Worm (Caenorhabditis elegans): ENCODE results near the gene col-84.

col-84 gene

ce11 chrII:11845954-11846353 lies 22.4 kb upstream of the col-84 start:
- no peak for TF ChIP-seq ztf-11 (tag; optimal IDR thresholded peaks at IDR 0.05)
- no peak for TF ChIP-seq daf-12 (tag; optimal IDR thresholded peaks at IDR 0.05)
- no peak for TF ChIP-seq fos-1 (tag; optimal IDR thresholded peaks at IDR 0.05)
- TF ChIP-seq ceh-82 (tag; optimal IDR thresholded peaks at IDR 0.05), result no peak
- TF ChIP-seq pha-4 (tag; optimal IDR thresholded peaks at IDR 0.05), result no peak
- TF ChIP-seq lin-15B (tag; optimal IDR thresholded peaks at IDR 0.05), result no peak
- TF ChIP-seq snpc-4 (tag; optimal IDR thresholded peaks at IDR 0.05), result no peak
- no peak for TF ChIP-seq nfya-1 (tag; optimal IDR thresholded peaks at IDR 0.05; ENCODE audit: insufficient read depth)
- no peak for TF ChIP-seq elt-1 (tag; optimal IDR thresholded peaks at IDR 0.05)
- TF ChIP-seq ZK546.5 (tag; optimal IDR thresholded peaks at IDR 0.05), result no peak
- peak; percentile 87 for TF ChIP-seq ama-1 (optimal IDR thresholded peaks at IDR 0.05)
- peak in 1 of 3 experiments; percentile 88 for TF ChIP-seq elt-3 (tag; optimal IDR thresholded peaks at IDR 0.05)
- TF ChIP-seq nhr-23 (tag; optimal IDR thresholded peaks at IDR 0.05), result no peak
- TF ChIP-seq eor-1 (tag; optimal IDR thresholded peaks at IDR 0.05), result no peak
- no peak for TF ChIP-seq R02D3.7 (tag; optimal IDR thresholded peaks at IDR 0.05)

- TF ChIP-seq elt-2 (tag; optimal IDR thresholded peaks at IDR 0.05), result no peak
- TF ChIP-seq fos-1 (tag; optimal IDR thresholded peaks at IDR 0.05), result no peak
- peak; percentile 76 for TF ChIP-seq nhr-76 (tag; optimal IDR thresholded peaks at IDR 0.05)
- peak; percentile 30 for TF ChIP-seq nhr-23 (tag; optimal IDR thresholded peaks at IDR 0.05)
- TF ChIP-seq elt-3 (tag; optimal IDR thresholded peaks at IDR 0.05), result peak in 1 of 3 experiments; percentile 24
- no peak for TF ChIP-seq nhr-237 (tag; optimal IDR thresholded peaks at IDR 0.05)
These were observed 18.8 kb upstream of the col-84 start for ce11 chrII:11849572-11849971.

- TF ChIP-seq egl-27 (tag; optimal IDR thresholded peaks at IDR 0.05) (no peak), nhr-23 (tag; optimal IDR thresholded peaks at IDR 0.05) (peak; percentile 69), nhr-25 (tag; optimal IDR thresholded peaks at IDR 0.05) (peak; percentile 70), nhr-43 (tag; optimal IDR thresholded peaks at IDR 0.05; ENCODE audit: poor library complexity, severe bottlenecking) (peak; percentile 72)
These were observed 16.0 kb upstream of the col-84 start for ce11 chrII:11852191-11852901.

DNA sequence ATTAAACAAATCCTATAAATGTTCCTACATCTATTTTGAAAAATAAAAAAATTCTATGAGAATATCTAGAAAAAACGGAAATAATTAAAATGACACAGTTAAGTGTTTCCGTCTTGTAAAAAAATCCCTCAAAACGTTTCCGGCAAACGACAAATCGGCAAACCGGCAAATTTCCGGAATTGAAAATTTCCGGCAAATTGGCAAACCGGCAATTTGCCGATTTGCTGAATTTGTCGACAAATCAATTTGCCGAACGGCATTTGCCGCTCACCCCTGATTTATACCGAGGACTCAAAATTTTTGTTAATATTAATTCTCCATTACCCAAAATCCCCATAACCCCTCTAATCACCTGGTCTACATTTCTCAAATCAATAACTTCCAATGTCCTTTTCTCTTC lies 15.2 kb upstream of the col-84 start:
- TF ChIP-seq ceh-82 (tag; optimal IDR thresholded peaks at IDR 0.05), result no peak
- no peak for TF ChIP-seq nhr-28 (tag; optimal IDR thresholded peaks at IDR 0.05)
- TF ChIP-seq pqm-1 (tag; optimal IDR thresholded peaks at IDR 0.05), result no peak
- no peak for TF ChIP-seq nhr-77 (tag; optimal IDR thresholded peaks at IDR 0.05)
- no peak for TF ChIP-seq lin-39 (tag; optimal IDR thresholded peaks at IDR 0.05)
- no peak for TF ChIP-seq ztf-4 (tag; optimal IDR thresholded peaks at IDR 0.05)
- TF ChIP-seq nhr-43 (tag; optimal IDR thresholded peaks at IDR 0.05; ENCODE audit: poor library complexity, severe bottlenecking), result no peak
- no peak for TF ChIP-seq elt-3 (tag; optimal IDR thresholded peaks at IDR 0.05)
- TF ChIP-seq nhr-12 (tag; optimal IDR thresholded peaks at IDR 0.05), result no peak
- TF ChIP-seq unc-39 (tag; optimal IDR thresholded peaks at IDR 0.05), result no peak
- TF ChIP-seq mml-1 (tag; optimal IDR thresholded peaks at IDR 0.05), result no peak
- no peak for TF ChIP-seq ZK546.5 (tag; optimal IDR thresholded peaks at IDR 0.05)

DNA sequence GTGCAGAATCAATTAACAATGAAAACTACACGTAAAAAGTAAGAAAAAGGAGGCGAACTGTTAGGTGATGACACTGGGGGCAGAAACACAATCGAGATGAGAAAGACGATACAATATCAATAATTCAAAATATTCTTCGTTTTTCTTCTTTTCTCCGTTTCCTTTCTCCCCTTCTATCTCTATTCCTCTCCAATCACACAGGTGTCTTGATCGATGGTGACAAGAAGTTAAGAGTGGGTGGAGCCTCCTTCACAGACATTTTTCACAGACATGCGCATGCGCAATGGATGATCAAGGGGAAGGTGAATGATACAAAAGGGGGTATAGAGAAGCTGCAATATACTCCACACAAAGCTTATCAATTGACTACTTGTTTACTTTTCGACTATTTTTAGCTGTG lies 13.6 kb upstream of the col-84 start:
- no peak for TF ChIP-seq zag-1 (tag; optimal IDR thresholded peaks at IDR 0.05)

DNA sequence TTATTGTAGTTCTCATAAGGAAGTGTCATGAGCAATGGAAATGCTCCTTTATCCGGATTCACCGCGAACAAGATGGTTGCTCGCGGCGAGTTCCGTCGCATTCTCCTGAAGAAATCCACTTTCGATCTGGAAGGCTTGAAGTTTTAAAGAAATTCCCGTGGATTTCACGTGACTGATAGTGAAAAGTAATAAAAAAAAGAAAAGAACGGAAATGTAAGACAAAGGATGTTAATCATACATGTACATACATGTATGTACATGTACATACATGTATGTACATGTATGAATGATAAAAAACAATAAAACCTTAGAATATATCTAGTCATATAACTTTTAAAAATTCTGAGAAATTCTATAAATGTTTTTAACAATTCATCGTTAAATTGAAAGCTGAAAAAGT lies 12.0 kb upstream of the col-84 start, which contains the start of gene clh-1:
clh-1 (minus strand) TSS at position 101 of the 400 bp plus-strand sequence.
- TF ChIP-seq ztf-11 (tag; optimal IDR thresholded peaks at IDR 0.05) (no peak), ceh-9 (tag; optimal IDR thresholded peaks at IDR 0.05) (no peak)

ce11 chrII:11859833-11860232 lies 8.5 kb upstream of the col-84 start:
- TF ChIP-seq mdl-1 (tag; optimal IDR thresholded peaks at IDR 0.05) (no peak), elt-2 (tag; optimal IDR thresholded peaks at IDR 0.05) (peak; percentile 52), pqm-1 (tag; optimal IDR thresholded peaks at IDR 0.05) (peak; percentile 39), eor-1 (tag; optimal IDR thresholded peaks at IDR 0.05) (no peak)
